Worm (Caenorhabditis elegans) whole organism, L1 larva: ENCODE results near the gene oatr-1.
A peak's percentile ranks its signal among the peaks of the same experiment; 100 is the strongest.

Source experiments
- Y116A8C.19 ChIP-seq: sonication (generic microtip); optimal IDR thresholded peaks from 2 replicates; lab custom pipeline; 2016; ENCODE audit warnings: missing compliant biosample characterization, missing genetic modification characterization, borderline replicate concordance
- aha-1 ChIP-seq: fragments of 150-350 bp; optimal IDR thresholded peaks from 2 replicates; lab custom pipeline; 2014; ENCODE audit warnings: missing biosample characterization, missing genetic modification characterization
- alr-1 ChIP-seq: fragments of 200-800 bp; sonication (Bioruptor generic); optimal IDR thresholded peaks from 2 replicates; lab custom pipeline; 2018; ENCODE audit warnings: borderline replicate concordance, mild to moderate bottlenecking, missing genetic modification characterization, missing compliant biosample characterization
- ama-1 ChIP-seq: fragments of 150-350 bp; optimal IDR thresholded peaks from 2 replicates; lab custom pipeline; 2014
- blmp-1 ChIP-seq: fragments of 150-350 bp; optimal IDR thresholded peaks from 2 replicates; lab custom pipeline; 2014; ENCODE audit warnings: missing biosample characterization, missing genetic modification characterization
- ceh-8 ChIP-seq: fragments of 200-800 bp; sonication (Bioruptor generic); optimal IDR thresholded peaks from 2 replicates; lab custom pipeline; 2018; ENCODE audit warnings: mild to moderate bottlenecking, missing genetic modification characterization, moderate library complexity, missing compliant biosample characterization
- ceh-82 ChIP-seq, 3 experiments: fragments of 150-350 bp in 1 of 3; sonication (generic microtip) in 2 of 3; optimal IDR thresholded peaks; 2 replicates each; lab custom pipeline; 2014 to 2017; ENCODE audit warnings: missing biosample characterization in 3 of 3, missing genetic modification characterization in 3 of 3
- ces-1 ChIP-seq: fragments of 150-350 bp; optimal IDR thresholded peaks from 2 replicates; lab custom pipeline; 2014; ENCODE audit warnings: missing biosample characterization, missing genetic modification reagents, missing genetic modification characterization
- efl-1 ChIP-seq, 4 experiments: fragments of 150-350 bp; optimal IDR thresholded peaks in 3 of 4; peaks in 1 of 4; 1 replicate in 1 of 4; 2 replicates in 3 of 4; lab custom pipeline; 2014; ENCODE audit warnings: missing biosample characterization in 2 of 4, missing genetic modification characterization in 2 of 4, missing genetic modification reagents in 2 of 4
- efl-3 ChIP-seq: fragments of 200-800 bp; sonication (Bioruptor generic); optimal IDR thresholded peaks from 2 replicates; lab custom pipeline; 2018; ENCODE audit warnings: mild to moderate bottlenecking, missing genetic modification characterization, missing compliant biosample characterization
- egl-13 ChIP-seq: sonication (generic microtip); optimal IDR thresholded peaks from 2 replicates; lab custom pipeline; 2016; ENCODE audit warnings: missing genotype, missing genetic modification reagents, missing genetic modification characterization, missing compliant biosample characterization
- elt-2 ChIP-seq: sonication (generic microtip); optimal IDR thresholded peaks from 2 replicates; lab custom pipeline; 2016; ENCODE audit warnings: missing genetic modification characterization, mild to moderate bottlenecking, inconsistent platforms, missing compliant biosample characterization, missing genetic modification reagents
- elt-3 ChIP-seq, 6 experiments: fragments of 150-350 bp in 1 of 6; sonication (generic microtip); optimal IDR thresholded peaks; 2 replicates each; lab custom pipeline; 2017 to 2018; ENCODE audit warnings: missing biosample characterization in 6 of 6, missing genetic modification characterization in 6 of 6, inconsistent platforms in 1 of 6
- ets-5 ChIP-seq: fragments of 200-800 bp; sonication (Bioruptor generic); IDR thresholded peaks from 2 replicates; pipeline ENCODE4 v1.3.6; 2022; ENCODE audit warnings: missing genetic modification characterization, missing compliant biosample characterization
- fkh-10 ChIP-seq: sonication (generic microtip); optimal IDR thresholded peaks from 2 replicates; lab custom pipeline; 2017; ENCODE audit warnings: missing biosample characterization, missing genetic modification reagents, missing genetic modification characterization
- fkh-8 ChIP-seq: sonication (generic microtip); optimal IDR thresholded peaks from 2 replicates; lab custom pipeline; 2016; ENCODE audit warnings: mild to moderate bottlenecking, missing genetic modification characterization, missing compliant biosample characterization
- hlh-17 ChIP-seq: fragments of 200-800 bp; sonication (Bioruptor generic); optimal IDR thresholded peaks from 2 replicates; lab custom pipeline; 2018; ENCODE audit warnings: missing genetic modification characterization, mild to moderate bottlenecking, missing compliant biosample characterization, moderate library complexity, borderline replicate concordance
- hlh-4 ChIP-seq: sonication (generic microtip); optimal IDR thresholded peaks from 2 replicates; lab custom pipeline; 2016; ENCODE audit warnings: mild to moderate bottlenecking, missing genetic modification characterization, missing compliant biosample characterization
- irx-1 ChIP-seq: sonication (generic microtip); optimal IDR thresholded peaks from 2 replicates; lab custom pipeline; 2016; ENCODE audit warnings: missing genetic modification characterization, missing compliant biosample characterization
- isw-1 ChIP-seq: fragments of 200-800 bp; sonication (Bioruptor generic); IDR thresholded peaks from 2 replicates; pipeline ENCODE4 v1.3.6; 2022; ENCODE audit warnings: missing genetic modification characterization, missing compliant biosample characterization
- jun-1 ChIP-seq: fragments of 150-350 bp; optimal IDR thresholded peaks from 2 replicates; lab custom pipeline; 2014; ENCODE audit warnings: missing biosample characterization, missing genetic modification reagents, missing genetic modification characterization
- lin-14 ChIP-seq: fragments of 200-800 bp; sonication (Bioruptor generic); optimal IDR thresholded peaks from 2 replicates; lab custom pipeline; 2018; ENCODE audit warnings: mild to moderate bottlenecking, missing genetic modification characterization, moderate library complexity, missing compliant biosample characterization
- lin-35 ChIP-seq, 2 experiments: fragments of 150-350 bp; optimal IDR thresholded peaks; 2 replicates each; lab custom pipeline; 2014; ENCODE audit warnings: missing biosample characterization in 2 of 2, missing genetic modification characterization in 2 of 2, missing genetic modification reagents in 2 of 2
- lin-39 ChIP-seq: fragments of 150-350 bp; optimal IDR thresholded peaks from 2 replicates; lab custom pipeline; 2014; ENCODE audit warnings: missing biosample characterization, missing genetic modification reagents, missing genetic modification characterization
- lsy-2 ChIP-seq, 2 experiments: fragments of 150-350 bp; optimal IDR thresholded peaks; 2 replicates each; lab custom pipeline; 2014; ENCODE audit warnings: missing biosample characterization in 2 of 2, missing genetic modification characterization in 2 of 2
- nhr-11 ChIP-seq: fragments of 150-350 bp; optimal IDR thresholded peaks from 2 replicates; lab custom pipeline; 2014; ENCODE audit warnings: missing biosample characterization, missing genetic modification characterization
- nhr-19 ChIP-seq: fragments of 200-800 bp; sonication (Bioruptor generic); conservative IDR thresholded peaks from 2 replicates; pipeline ENCODE4 v1.3.6; 2022; ENCODE audit warnings: missing genetic modification characterization, missing compliant biosample characterization
- nhr-28 ChIP-seq: fragments of 150-350 bp; optimal IDR thresholded peaks from 2 replicates; lab custom pipeline; 2014; ENCODE audit warnings: missing biosample characterization, missing genetic modification characterization
- nhr-47 ChIP-seq: sonication (generic microtip); optimal IDR thresholded peaks from 2 replicates; lab custom pipeline; 2016; ENCODE audit warnings: mild to moderate bottlenecking, missing genetic modification characterization, moderate library complexity, missing compliant biosample characterization
- nhr-71 ChIP-seq: sonication (generic microtip); optimal IDR thresholded peaks from 2 replicates; lab custom pipeline; 2016; ENCODE audit warnings: mild to moderate bottlenecking, missing genetic modification characterization, moderate library complexity, missing compliant biosample characterization
- nhr-77 ChIP-seq: fragments of 150-350 bp; optimal IDR thresholded peaks from 2 replicates; lab custom pipeline; 2014; ENCODE audit warnings: missing biosample characterization, missing genetic modification characterization
- pag-3 ChIP-seq: sonication (generic microtip); optimal IDR thresholded peaks from 2 replicates; lab custom pipeline; 2017; ENCODE audit warnings: missing genetic modification characterization, mild to moderate bottlenecking, missing compliant biosample characterization, antibody characterized with exemption, borderline replicate concordance; ENCODE audit not compliant: insufficient read depth
- pqm-1 ChIP-seq: sonication (generic microtip); optimal IDR thresholded peaks from 3 replicates; lab custom pipeline; 2017; ENCODE audit warnings: missing biosample characterization, missing genetic modification characterization
- rnt-1 ChIP-seq: sonication (generic microtip); optimal IDR thresholded peaks from 2 replicates; lab custom pipeline; 2016; ENCODE audit warnings: mild to moderate bottlenecking, missing genetic modification characterization, moderate library complexity, missing compliant biosample characterization
- skn-1 ChIP-seq: fragments of 150-350 bp; optimal IDR thresholded peaks from 2 replicates; lab custom pipeline; 2014; ENCODE audit warnings: missing biosample characterization, missing genetic modification characterization
- snpc-4 ChIP-seq: fragments of 150-350 bp; optimal IDR thresholded peaks from 2 replicates; lab custom pipeline; 2014; ENCODE audit warnings: missing biosample characterization, missing genetic modification characterization
- snu-23 ChIP-seq: sonication (generic microtip); optimal IDR thresholded peaks from 2 replicates; lab custom pipeline; 2016; ENCODE audit warnings: missing genetic modification characterization, missing compliant biosample characterization
- sox-4 ChIP-seq: sonication (generic microtip); optimal IDR thresholded peaks from 2 replicates; lab custom pipeline; 2016; ENCODE audit warnings: missing genetic modification characterization, missing compliant biosample characterization
- swsn-7 ChIP-seq: sonication (generic microtip); optimal IDR thresholded peaks from 2 replicates; lab custom pipeline; 2016; ENCODE audit warnings: missing genetic modification characterization, missing compliant biosample characterization
- tbx-2 ChIP-seq: sonication (generic microtip); optimal IDR thresholded peaks from 2 replicates; lab custom pipeline; 2016; ENCODE audit warnings: missing genetic modification characterization, missing compliant biosample characterization
- tlp-1 ChIP-seq: fragments of 150-350 bp; optimal IDR thresholded peaks from 2 replicates; lab custom pipeline; 2014; ENCODE audit warnings: missing biosample characterization, missing genetic modification characterization
- unc-62 ChIP-seq: fragments of 150-350 bp; optimal IDR thresholded peaks from 2 replicates; lab custom pipeline; 2014; ENCODE audit warnings: missing biosample characterization, missing genetic modification reagents, missing genetic modification characterization
- unc-86 ChIP-seq: sonication (generic microtip); optimal IDR thresholded peaks from 2 replicates; lab custom pipeline; 2016; ENCODE audit warnings: missing genetic modification characterization, missing compliant biosample characterization
- unc-98 ChIP-seq: fragments of 200-800 bp; sonication (Bioruptor generic); IDR thresholded peaks from 2 replicates; pipeline ENCODE4 v1.3.6; 2022; ENCODE audit warnings: missing genetic modification characterization, missing compliant biosample characterization
- vab-15 ChIP-seq: sonication (generic microtip); optimal IDR thresholded peaks from 2 replicates; lab custom pipeline; 2017; ENCODE audit warnings: missing genotype, mild to moderate bottlenecking, missing genetic modification characterization, missing compliant biosample characterization
- xbp-1 ChIP-seq: sonication (generic microtip); optimal IDR thresholded peaks from 2 replicates; lab custom pipeline; 2016; ENCODE audit warnings: missing genetic modification characterization, missing compliant biosample characterization
- ztf-11 ChIP-seq, 2 experiments: sonication (generic microtip); optimal IDR thresholded peaks; 2 replicates each; lab custom pipeline; 2016 to 2017; ENCODE audit warnings: missing genetic modification characterization in 2 of 2, missing biosample characterization in 1 of 2, missing compliant biosample characterization in 1 of 2

Gene oatr-1

DNA sequence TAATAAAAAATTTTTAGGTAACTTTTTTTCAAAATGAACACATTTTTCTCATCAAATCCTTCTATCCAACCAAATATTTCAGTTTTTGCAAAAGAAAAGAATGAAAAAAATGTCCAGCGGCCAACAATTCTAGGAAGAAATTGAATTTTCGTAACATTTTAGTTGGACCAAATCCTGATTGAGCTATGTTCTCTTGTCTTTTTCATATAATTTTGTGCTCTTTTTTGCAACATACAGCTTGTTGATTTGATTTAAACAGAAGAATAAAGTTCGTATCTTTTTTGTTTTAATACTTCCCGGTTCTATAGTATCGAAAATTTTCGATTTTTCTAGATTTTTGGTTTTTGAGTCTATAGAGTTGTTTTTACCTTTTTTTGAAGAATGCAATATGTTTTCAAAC is 3.4 kb upstream of the oatr-1 start (continued):
- TF ChIP-seq hlh-17 (GFP tag; lab: Kevin White, UChicago) (no peak), ama-1 (no peak), efl-1 (optimal IDR thresholded peaks at IDR 0.05; lab: Kevin White, UChicago) (no peak), efl-1 (GFP tag; optimal IDR thresholded peaks at IDR 0.05 in 1 of 2; lab: Kevin White, UChicago) (no peak), aha-1 (tag; lab: Kevin White, UChicago) (no peak), fkh-10 (GFP tag; lab: Kevin White, UChicago) (peak; percentile 35)
- TF ChIP-seq, all 84 proteins: peak for 3

DNA sequence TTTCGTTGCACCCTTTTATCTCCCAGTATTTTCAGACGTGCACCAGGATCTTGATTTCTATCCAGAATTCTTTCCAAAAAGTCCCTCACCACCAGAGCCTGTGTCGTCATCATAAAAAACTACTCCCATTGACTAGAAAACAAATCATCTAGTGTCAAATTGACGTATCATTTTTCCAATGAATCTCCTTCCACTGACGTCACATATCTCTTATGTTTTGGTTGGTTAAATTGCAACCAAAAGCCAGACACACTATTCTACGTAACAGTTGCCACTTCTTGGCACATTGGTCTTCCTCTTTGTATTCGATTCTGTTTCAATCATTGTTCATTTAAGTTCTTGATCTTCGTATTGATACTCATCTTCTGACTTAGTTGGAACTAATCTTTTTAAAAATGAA is 2.1 kb upstream of the oatr-1 start:
- TF ChIP-seq nhr-11 (tag; lab: Kevin White, UChicago), result no peak
- peak; percentile 16 for TF ChIP-seq tbx-2 (tag; lab: Kevin White, UChicago)
- no peak for TF ChIP-seq sox-4 (tag; lab: Kevin White, UChicago)
- no peak for TF ChIP-seq ceh-82 (tag; optimal IDR thresholded peaks at IDR 0.05; lab: Kevin White, UChicago)
- TF ChIP-seq xbp-1 (tag; lab: Kevin White, UChicago), result peak; percentile 13
- no peak for TF ChIP-seq nhr-28
- TF ChIP-seq lin-14 (GFP tag; lab: Kevin White, UChicago), result peak; percentile 57
- no peak for TF ChIP-seq pag-3
- TF ChIP-seq irx-1 (tag; lab: Kevin White, UChicago), result no peak
- TF ChIP-seq Y116A8C.19 (tag; lab: Kevin White, UChicago), result no peak
- no peak for TF ChIP-seq jun-1 (tag; lab: Kevin White, UChicago)
- TF ChIP-seq snu-23 (GFP tag; lab: Kevin White, UChicago), result peak; percentile 40
- TF ChIP-seq fkh-8 (tag; lab: Kevin White, UChicago), result no peak
- TF ChIP-seq nhr-19 (GFP tag; lab: Robert Waterston, UW), result peak; percentile 65
- TF ChIP-seq nhr-71 (tag; lab: Kevin White, UChicago), result peak; percentile 89
- no peak for TF ChIP-seq efl-3 (GFP tag; lab: Kevin White, UChicago)
- no peak for TF ChIP-seq nhr-77 (tag; lab: Kevin White, UChicago)
- no peak for TF ChIP-seq snpc-4
- TF ChIP-seq vab-15 (tag; lab: Kevin White, UChicago), result no peak
- TF ChIP-seq rnt-1 (tag; lab: Kevin White, UChicago), result peak; percentile 69
- TF ChIP-seq skn-1, result no peak
- TF ChIP-seq lsy-2 (tag; optimal IDR thresholded peaks at IDR 0.05; lab: Kevin White, UChicago), result peak; percentile 29 to 40
- peak; percentile 54 for TF ChIP-seq lin-39 (tag; lab: Kevin White, UChicago)
- no peak for TF ChIP-seq ets-5 (GFP tag; lab: Robert Waterston, UW)
- no peak for TF ChIP-seq ces-1 (GFP tag; lab: Kevin White, UChicago)
- peak in 1 of 2 experiments; percentile 15 for TF ChIP-seq efl-1 (optimal IDR thresholded peaks at IDR 0.05; lab: Kevin White, UChicago)
- no peak for TF ChIP-seq efl-1 (GFP tag; optimal IDR thresholded peaks at IDR 0.05 in 1 of 2; lab: Kevin White, UChicago)
- no peak for TF ChIP-seq hlh-4 (tag; lab: Kevin White, UChicago)

DNA sequence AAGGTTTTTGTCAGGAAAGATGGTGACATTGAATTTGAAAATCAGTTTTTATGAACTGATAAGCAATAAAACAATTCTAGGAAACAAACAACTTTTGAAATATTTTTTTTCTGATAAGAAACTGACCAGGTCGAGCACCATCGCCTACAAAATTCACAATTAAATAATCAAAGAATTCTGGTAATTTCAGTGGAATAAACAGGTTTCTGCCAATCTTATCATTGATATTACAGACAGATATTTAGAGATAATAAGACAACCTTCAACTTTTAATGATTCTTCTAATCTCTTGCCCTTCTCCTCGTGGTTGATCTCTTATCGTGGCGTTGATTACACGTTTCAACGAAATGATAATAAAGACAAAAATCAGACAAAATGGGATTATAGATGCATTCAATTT is 399 bp upstream of the oatr-1 start:
- TF ChIP-seq skn-1, result no peak
- TF ChIP-seq lin-35 (GFP tag; optimal IDR thresholded peaks at IDR 0.05; lab: Kevin White, UChicago), result no peak
- TF ChIP-seq fkh-8 (tag; lab: Kevin White, UChicago), result no peak
- TF ChIP-seq nhr-71 (tag; lab: Kevin White, UChicago), result peak; percentile 47
- TF ChIP-seq ces-1 (GFP tag; lab: Kevin White, UChicago), result no peak
- no peak for TF ChIP-seq snpc-4
- TF ChIP-seq ceh-82 (tag; optimal IDR thresholded peaks at IDR 0.05; lab: Kevin White, UChicago), result no peak
- no peak for TF ChIP-seq unc-62 (GFP tag; lab: Kevin White, UChicago)
- peak; percentile 27 for TF ChIP-seq jun-1 (tag; lab: Kevin White, UChicago)
- peak; percentile 34 for TF ChIP-seq snu-23 (GFP tag; lab: Kevin White, UChicago)
- TF ChIP-seq ceh-8 (GFP tag; lab: Kevin White, UChicago), result no peak
- no peak for TF ChIP-seq alr-1 (tag; lab: Kevin White, UChicago)
- TF ChIP-seq sox-4 (tag; lab: Kevin White, UChicago), result no peak
- no peak for TF ChIP-seq nhr-47 (tag; lab: Kevin White, UChicago)
- TF ChIP-seq swsn-7 (tag; lab: Kevin White, UChicago), result no peak
- no peak for TF ChIP-seq nhr-11 (tag; lab: Kevin White, UChicago)
- TF ChIP-seq elt-3 (tag; optimal IDR thresholded peaks at IDR 0.05; lab: Kevin White, UChicago), result peak; percentile 79 to 99 (median 89)
- no peak for TF ChIP-seq vab-15 (tag; lab: Kevin White, UChicago)
- no peak for TF ChIP-seq unc-98 (GFP tag; lab: Robert Waterston, UW)
- no peak for TF ChIP-seq blmp-1 (tag; lab: Kevin White, UChicago)
- no peak for TF ChIP-seq unc-86 (tag; lab: Kevin White, UChicago)
- no peak for TF ChIP-seq Y116A8C.19 (tag; lab: Kevin White, UChicago)
- TF ChIP-seq tlp-1 (tag; lab: Kevin White, UChicago), result peak; percentile 2
- peak; percentile 23 for TF ChIP-seq pqm-1 (tag; lab: Kevin White, UChicago)
- TF ChIP-seq egl-13, result no peak
- no peak for TF ChIP-seq ztf-11 (tag; optimal IDR thresholded peaks at IDR 0.05; lab: Kevin White, UChicago)
- TF ChIP-seq elt-2 (tag; lab: Kevin White, UChicago), result peak; percentile 96
- no peak for TF ChIP-seq isw-1 (GFP tag; lab: Robert Waterston, UW)
